Worm (Caenorhabditis elegans) whole organism, mixed stage, embryonic: ENCODE data around the gene col-98.

Experiments used
- blmp-1 ChIP-seq: fragments of 150-350 bp; optimal IDR thresholded peaks from 2 replicates; lab custom pipeline; 2014; ENCODE audit warnings: missing biosample characterization, missing genetic modification characterization
- mab-5 ChIP-seq: fragments of 150-350 bp; optimal IDR thresholded peaks from 2 replicates; lab custom pipeline; 2014; ENCODE audit warnings: missing biosample characterization, missing genetic modification characterization
- mep-1 ChIP-seq: fragments of 150-350 bp; optimal IDR thresholded peaks from 2 replicates; lab custom pipeline; 2017; ENCODE audit warnings: missing biosample characterization, missing genetic modification reagents, missing genetic modification characterization, inconsistent platforms
- nhr-28 ChIP-seq: fragments of 150-350 bp; optimal IDR thresholded peaks from 2 replicates; lab custom pipeline; 2014; ENCODE audit warnings: missing biosample characterization, missing genetic modification characterization
- snpc-4 ChIP-seq: fragments of 150-350 bp; optimal IDR thresholded peaks from 2 replicates; lab custom pipeline; 2014; ENCODE audit warnings: missing biosample characterization, missing genetic modification characterization
- unc-39 ChIP-seq: fragments of 150-350 bp; optimal IDR thresholded peaks from 2 replicates; lab custom pipeline; 2014; ENCODE audit warnings: missing biosample characterization, missing genetic modification characterization

ce11 chrIII:12980770-12981169 lies 38.0 kb upstream of the col-98 start, which contains the start of gene ZK1010.4:
- no peak for TF ChIP-seq snpc-4 (tag; lab: Kevin White, UChicago)
- TF ChIP-seq blmp-1, result no peak
- no peak for TF ChIP-seq mep-1 (tag; lab: Kevin White, UChicago)
- no peak for TF ChIP-seq nhr-28
- no peak for TF ChIP-seq unc-39
- no peak for TF ChIP-seq mab-5 (tag; lab: Kevin White, UChicago)
